Worm (Caenorhabditis elegans) whole organism, L2 larva: ENCODE measurements around the gene vms-1.

Experiments used
- C34F6.9 ChIP-seq: fragments of 150-350 bp; optimal IDR thresholded peaks from 2 replicates; lab custom pipeline; 2014; ENCODE audit warnings: missing biosample characterization, missing genetic modification characterization
- F13H6.1 ChIP-seq: sonication (generic microtip); optimal IDR thresholded peaks from 2 replicates; lab custom pipeline; 2016; ENCODE audit warnings: missing genetic modification characterization, missing compliant biosample characterization
- R02D3.7 ChIP-seq: fragments of 150-350 bp; optimal IDR thresholded peaks from 2 replicates; lab custom pipeline; 2014; ENCODE audit warnings: missing biosample characterization, missing genetic modification characterization
- Y55F3AM.14 ChIP-seq: fragments of 200-800 bp; sonication (Bioruptor generic); optimal IDR thresholded peaks from 2 replicates; lab custom pipeline; 2018; ENCODE audit warnings: mild to moderate bottlenecking, missing genetic modification characterization, missing compliant biosample characterization
- alr-1 ChIP-seq: fragments of 150-350 bp; optimal IDR thresholded peaks from 2 replicates; lab custom pipeline; 2014; ENCODE audit warnings: missing biosample characterization, missing genetic modification characterization
- aly-2 ChIP-seq: fragments of 150-350 bp; optimal IDR thresholded peaks from 2 replicates; lab custom pipeline; 2014; ENCODE audit warnings: missing biosample characterization, missing genetic modification characterization
- ama-1 ChIP-seq: fragments of 150-350 bp; optimal IDR thresholded peaks from 2 replicates; lab custom pipeline; 2018; ENCODE audit warnings: inconsistent platforms
- blmp-1 ChIP-seq: sonication (generic microtip); optimal IDR thresholded peaks from 2 replicates; lab custom pipeline; 2017; ENCODE audit warnings: missing genetic modification characterization, mild to moderate bottlenecking, missing compliant biosample characterization, antibody characterized with exemption, moderate library complexity; ENCODE audit not compliant: insufficient read depth
- ceh-16 ChIP-seq: fragments of 150-350 bp; optimal IDR thresholded peaks from 2 replicates; lab custom pipeline; 2014; ENCODE audit warnings: missing biosample characterization, missing genetic modification characterization
- ceh-82 ChIP-seq: fragments of 150-350 bp; optimal IDR thresholded peaks from 2 replicates; lab custom pipeline; 2014; ENCODE audit warnings: missing biosample characterization, missing genetic modification characterization
- crh-2 ChIP-seq: sonication (generic microtip); optimal IDR thresholded peaks from 2 replicates; lab custom pipeline; 2017; ENCODE audit warnings: missing biosample characterization, missing genetic modification characterization
- dmd-4 ChIP-seq: sonication (generic microtip); optimal IDR thresholded peaks from 2 replicates; lab custom pipeline; 2017; ENCODE audit warnings: missing biosample characterization, missing genetic modification characterization
- egl-27 ChIP-seq: sonication (generic microtip); optimal IDR thresholded peaks from 3 replicates; lab custom pipeline; 2017; ENCODE audit warnings: missing biosample characterization, missing genetic modification reagents, missing genetic modification characterization
- elt-1 ChIP-seq: fragments of 150-350 bp; optimal IDR thresholded peaks from 2 replicates; lab custom pipeline; 2014; ENCODE audit warnings: missing biosample characterization, missing genetic modification characterization
- elt-3 ChIP-seq: sonication (generic microtip); optimal IDR thresholded peaks from 2 replicates; lab custom pipeline; 2017; ENCODE audit warnings: missing biosample characterization, missing genetic modification characterization
- fos-1 ChIP-seq: fragments of 150-350 bp; optimal IDR thresholded peaks from 2 replicates; lab custom pipeline; 2014; ENCODE audit warnings: missing biosample characterization, missing genetic modification characterization
- gmeb-1 ChIP-seq: fragments of 150-350 bp; optimal IDR thresholded peaks from 2 replicates; lab custom pipeline; 2014; ENCODE audit warnings: missing biosample characterization, missing genetic modification characterization
- lin-11 ChIP-seq: fragments of 150-350 bp; sonication (generic microtip); optimal IDR thresholded peaks from 2 replicates; lab custom pipeline; 2014; ENCODE audit warnings: missing biosample characterization, missing genetic modification characterization, inconsistent platforms, mixed read lengths
- lin-13 ChIP-seq: fragments of 150-350 bp; optimal IDR thresholded peaks from 2 replicates; lab custom pipeline; 2014; ENCODE audit warnings: missing biosample characterization, missing genetic modification reagents, missing genetic modification characterization
- lsy-2 ChIP-seq, 2 experiments: fragments of 150-350 bp in 1 of 2; sonication (generic microtip) in 1 of 2; optimal IDR thresholded peaks; 2 replicates each; lab custom pipeline; 2014 to 2017; ENCODE audit warnings: missing biosample characterization in 2 of 2, missing genetic modification characterization in 2 of 2
- mbf-1 ChIP-seq: sonication (generic microtip); optimal IDR thresholded peaks from 2 replicates; lab custom pipeline; 2017; ENCODE audit warnings: missing biosample characterization, missing genetic modification characterization
- mdl-1 ChIP-seq, 2 experiments: fragments of 150-350 bp in 1 of 2; sonication (generic microtip) in 1 of 2; optimal IDR thresholded peaks; 2 replicates each; lab custom pipeline; 2017; ENCODE audit warnings: missing biosample characterization in 2 of 2, missing genetic modification characterization in 2 of 2
- nhr-11 ChIP-seq: fragments of 150-350 bp; optimal IDR thresholded peaks from 2 replicates; lab custom pipeline; 2014; ENCODE audit warnings: missing biosample characterization, missing genetic modification characterization
- nhr-12 ChIP-seq: fragments of 150-350 bp; optimal IDR thresholded peaks from 2 replicates; lab custom pipeline; 2014; ENCODE audit warnings: missing biosample characterization, missing genetic modification characterization
- nhr-129 ChIP-seq: fragments of 150-350 bp; optimal IDR thresholded peaks from 2 replicates; lab custom pipeline; 2014; ENCODE audit warnings: missing biosample characterization, missing genetic modification characterization
- nhr-21 ChIP-seq: fragments of 150-350 bp; optimal IDR thresholded peaks from 2 replicates; lab custom pipeline; 2014; ENCODE audit warnings: missing biosample characterization, missing genetic modification characterization
- nhr-23 ChIP-seq: fragments of 150-350 bp; optimal IDR thresholded peaks from 2 replicates; lab custom pipeline; 2014; ENCODE audit warnings: missing biosample characterization, missing genetic modification reagents, missing genetic modification characterization
- nhr-237 ChIP-seq: fragments of 150-350 bp; optimal IDR thresholded peaks from 2 replicates; lab custom pipeline; 2014; ENCODE audit warnings: missing biosample characterization, missing genetic modification characterization
- nhr-25 ChIP-seq: fragments of 150-350 bp; sonication (generic microtip); optimal IDR thresholded peaks from 3 replicates; lab custom pipeline; 2014; ENCODE audit warnings: missing biosample characterization, missing genetic modification characterization
- nhr-77 ChIP-seq: fragments of 150-350 bp; optimal IDR thresholded peaks from 2 replicates; lab custom pipeline; 2014; ENCODE audit warnings: missing biosample characterization, missing genetic modification characterization
- peb-1 ChIP-seq: fragments of 150-350 bp; optimal IDR thresholded peaks from 2 replicates; lab custom pipeline; 2014; ENCODE audit warnings: missing biosample characterization, missing genetic modification characterization
- sem-4 ChIP-seq: fragments of 150-350 bp; optimal IDR thresholded peaks from 2 replicates; lab custom pipeline; 2014; ENCODE audit warnings: missing biosample characterization, missing genetic modification reagents, missing genetic modification characterization
- skn-1 ChIP-seq: sonication (generic microtip); optimal IDR thresholded peaks from 2 replicates; lab custom pipeline; 2017; ENCODE audit warnings: missing biosample characterization, missing genetic modification characterization
- sma-3 ChIP-seq: sonication (generic microtip); optimal IDR thresholded peaks from 2 replicates; lab custom pipeline; 2016; ENCODE audit warnings: missing genetic modification reagents, missing genetic modification characterization, missing compliant biosample characterization
- sma-9 ChIP-seq, 2 experiments: fragments of 150-350 bp in 1 of 2; sonication (generic microtip) in 1 of 2; optimal IDR thresholded peaks; 2 replicates each; lab custom pipeline; 2014 to 2016; ENCODE audit warnings: missing genetic modification characterization in 2 of 2, mild to moderate bottlenecking in 1 of 2, missing biosample characterization in 1 of 2, missing compliant biosample characterization in 1 of 2, missing genetic modification reagents in 1 of 2, moderate library complexity in 1 of 2
- snpc-4 ChIP-seq: fragments of 150-350 bp; optimal IDR thresholded peaks from 2 replicates; lab custom pipeline; 2014; ENCODE audit warnings: missing biosample characterization, missing genetic modification characterization
- unc-39 ChIP-seq: fragments of 150-350 bp; optimal IDR thresholded peaks from 2 replicates; lab custom pipeline; 2014; ENCODE audit warnings: missing biosample characterization, missing genetic modification characterization
- unc-55 ChIP-seq: fragments of 150-350 bp; sonication (generic microtip); optimal IDR thresholded peaks from 3 replicates; lab custom pipeline; 2014; ENCODE audit warnings: missing biosample characterization, missing genetic modification reagents, missing genetic modification characterization
- unc-62 ChIP-seq: fragments of 150-350 bp; optimal IDR thresholded peaks from 2 replicates; lab custom pipeline; 2014; ENCODE audit warnings: missing biosample characterization, missing genetic modification reagents, missing genetic modification characterization
- zag-1 ChIP-seq: fragments of 150-350 bp; optimal IDR thresholded peaks from 2 replicates; lab custom pipeline; 2014; ENCODE audit warnings: missing biosample characterization, missing genetic modification characterization
- ztf-1 ChIP-seq: fragments of 200-800 bp; sonication (Bioruptor generic); conservative IDR thresholded peaks from 2 replicates; pipeline ENCODE4 v1.3.6; 2022; ENCODE audit warnings: missing genetic modification characterization, missing compliant biosample characterization
- ztf-11 ChIP-seq: sonication (generic microtip); optimal IDR thresholded peaks from 2 replicates; lab custom pipeline; 2017; ENCODE audit warnings: missing biosample characterization, missing genetic modification characterization
- ztf-4 ChIP-seq: fragments of 150-350 bp; optimal IDR thresholded peaks from 2 replicates; lab custom pipeline; 2014; ENCODE audit warnings: missing biosample characterization, missing genetic modification characterization

Gene vms-1

ce11 chrIII:8098116-8098515, 9.8 kb downstream of the vms-1 start, which contains the start of gene K06H7.8:
Gene K06H7.8 (minus strand): TSS chrIII:8098216.
- TF ChIP-seq aly-2 (tag; lab: Kevin White, UChicago), result no peak

DNA sequence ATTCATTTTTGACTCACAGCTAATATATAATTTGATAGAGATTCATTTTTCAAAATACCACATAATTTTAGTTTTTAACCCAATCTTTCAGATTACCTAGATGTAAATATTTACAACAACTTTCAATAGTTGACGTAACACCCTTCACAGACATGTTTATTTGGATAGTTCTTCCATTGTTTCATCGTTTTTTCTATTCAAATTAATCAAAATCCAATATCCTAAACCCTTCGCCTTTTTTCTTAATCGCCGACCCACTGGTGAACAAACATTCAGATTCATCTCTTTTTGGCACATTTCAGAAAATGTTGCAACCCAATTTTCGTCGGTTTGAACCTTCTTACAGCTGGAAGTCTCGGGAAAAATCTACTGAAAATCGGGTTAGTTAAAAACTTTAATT, 10.7 kb downstream of the vms-1 start, which contains the start of gene K06H7.1:
K06H7.1 (plus strand) TSS at position 301 of the 400 bp plus-strand sequence.
- no peak for TF ChIP-seq nhr-237 (tag; lab: Kevin White, UChicago)
- TF ChIP-seq aly-2 (tag; lab: Kevin White, UChicago), result no peak
- TF ChIP-seq nhr-23 (tag; lab: Kevin White, UChicago), result no peak
- TF ChIP-seq ceh-82 (tag; lab: Kevin White, UChicago), result no peak
- no peak for TF ChIP-seq lin-11 (tag; lab: Kevin White, UChicago)
- TF ChIP-seq egl-27 (tag; lab: Kevin White, UChicago), result no peak
- TF ChIP-seq, all 48 proteins: peak for 0

ce11 chrIII:8100960-8101359, 12.6 kb downstream of the vms-1 start, which contains the start of gene plk-1:
Gene plk-1 (plus strand): TSS chrIII:8101348.
- TF ChIP-seq C34F6.9 (tag; lab: Kevin White, UChicago) (peak; percentile 11), sma-3 (peak; percentile 2), zag-1 (no peak), elt-3 (no peak), alr-1 (tag; lab: Kevin White, UChicago) (no peak), crh-2 (tag; lab: Kevin White, UChicago) (peak; percentile 11), lsy-2 (tag; optimal IDR thresholded peaks at IDR 0.05; lab: Kevin White, UChicago) (peak in 1 of 2 experiments; percentile 57), snpc-4 (no peak), R02D3.7 (tag; lab: Kevin White, UChicago) (peak; percentile 55), nhr-77 (tag; lab: Kevin White, UChicago) (no peak), ama-1 (lab: Kevin White, UChicago) (no peak), skn-1 (tag; lab: Kevin White, UChicago) (no peak), unc-39 (tag; lab: Kevin White, UChicago) (no peak), gmeb-1 (tag; lab: Kevin White, UChicago) (peak; percentile 72), lin-13 (no peak), elt-1 (no peak), blmp-1 (tag; lab: Kevin White, UChicago) (no peak), egl-27 (tag; lab: Kevin White, UChicago) (no peak), nhr-11 (tag; lab: Kevin White, UChicago) (no peak), dmd-4 (tag; lab: Kevin White, UChicago) (no peak)

- TF ChIP-seq nhr-21 (tag; lab: Kevin White, UChicago), result peak; percentile 3
- TF ChIP-seq crh-2 (tag; lab: Kevin White, UChicago), result no peak
- TF ChIP-seq, all 48 proteins: peak for 1
These were observed 17.4 kb downstream of the vms-1 start for ce11 chrIII:8105771-8106170.

DNA sequence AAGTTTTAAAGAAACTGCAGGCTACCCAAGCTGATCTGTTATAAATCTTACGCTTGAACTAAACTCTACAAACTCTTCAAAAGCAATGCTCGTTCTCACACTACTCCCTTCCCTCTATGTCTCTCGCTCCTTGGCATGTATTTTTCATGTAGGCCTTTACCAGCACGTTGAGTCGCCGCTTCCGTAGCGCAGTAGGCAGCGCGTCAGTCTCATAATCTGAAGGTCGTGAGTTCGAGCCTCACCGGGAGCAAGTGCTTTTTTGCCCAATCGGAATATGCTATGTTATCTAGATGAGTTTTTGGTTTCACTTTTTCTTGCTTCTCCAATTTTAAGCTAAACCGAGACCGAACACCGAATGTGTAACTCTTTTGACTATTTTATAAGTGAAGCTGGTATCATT, 18.1 kb downstream of the vms-1 start:
- TF ChIP-seq sma-3, result peak; percentile 40
- TF ChIP-seq nhr-11 (tag; lab: Kevin White, UChicago), result no peak
- no peak for TF ChIP-seq aly-2 (tag; lab: Kevin White, UChicago)
- TF ChIP-seq sma-9 (GFP tag; optimal IDR thresholded peaks at IDR 0.05; lab: Kevin White, UChicago), result peak; percentile 57
- no peak for TF ChIP-seq sma-9 (tag; optimal IDR thresholded peaks at IDR 0.05; lab: Kevin White, UChicago)
- TF ChIP-seq nhr-21 (tag; lab: Kevin White, UChicago), result no peak
- peak; percentile 20 for TF ChIP-seq zag-1
- TF ChIP-seq nhr-25 (tag; lab: Kevin White, UChicago), result no peak
- no peak for TF ChIP-seq lin-13
- TF ChIP-seq ceh-16 (tag; lab: Kevin White, UChicago), result no peak
- TF ChIP-seq skn-1 (tag; lab: Kevin White, UChicago), result no peak
- no peak for TF ChIP-seq snpc-4
- peak; percentile 75 for TF ChIP-seq nhr-129
- no peak for TF ChIP-seq mbf-1 (tag; lab: Kevin White, UChicago)
- no peak for TF ChIP-seq egl-27 (tag; lab: Kevin White, UChicago)
- peak; percentile 84 for TF ChIP-seq unc-55 (GFP tag; lab: Kevin White, UChicago)
- no peak for TF ChIP-seq nhr-23 (tag; lab: Kevin White, UChicago)
- no peak for TF ChIP-seq nhr-12 (tag; lab: Kevin White, UChicago)
- TF ChIP-seq ceh-82 (tag; lab: Kevin White, UChicago), result no peak
- no peak for TF ChIP-seq ama-1 (lab: Kevin White, UChicago)
- peak; percentile 10 for TF ChIP-seq fos-1 (tag; lab: Kevin White, UChicago)
- TF ChIP-seq sem-4, result no peak
- TF ChIP-seq F13H6.1 (tag; lab: Kevin White, UChicago), result peak; percentile 28
- peak; percentile 32 for TF ChIP-seq Y55F3AM.14
- no peak for TF ChIP-seq mdl-1 (tag; optimal IDR thresholded peaks at IDR 0.05; lab: Kevin White, UChicago)
- TF ChIP-seq ztf-1 (GFP tag; lab: Robert Waterston, UW), result no peak
- TF ChIP-seq lsy-2 (tag; optimal IDR thresholded peaks at IDR 0.05; lab: Kevin White, UChicago), result peak; percentile 36 to 57
- TF ChIP-seq ztf-4 (tag; lab: Kevin White, UChicago), result no peak
- peak; percentile 49 for TF ChIP-seq C34F6.9 (tag; lab: Kevin White, UChicago)
- TF ChIP-seq unc-62 (GFP tag; lab: Kevin White, UChicago), result no peak
- no peak for TF ChIP-seq ztf-11 (tag; lab: Kevin White, UChicago)
- TF ChIP-seq elt-1, result no peak
- no peak for TF ChIP-seq blmp-1 (tag; lab: Kevin White, UChicago)
- no peak for TF ChIP-seq peb-1 (tag; lab: Kevin White, UChicago)
